Fruit fly (Drosophila melanogaster) whole organism, adult: ENCODE results near the gene TRAM.

Experiments
- CG11617 ChIP-seq: fragments of 200-800 bp; sonication (Bioruptor generic); optimal IDR thresholded peaks from 2 replicates; lab custom pipeline; 2017; ENCODE audit warnings: mild to moderate bottlenecking, missing biosample characterization, missing genetic modification reagents, missing genetic modification characterization
- CG12768 ChIP-seq: fragments of 200-800 bp; sonication (Bioruptor generic); optimal IDR thresholded peaks from 2 replicates; lab custom pipeline; 2017; ENCODE audit warnings: missing biosample characterization, missing genetic modification characterization, mild to moderate bottlenecking, moderate library complexity, missing genetic modification reagents
- CG14711 ChIP-seq: fragments of 200-800 bp; sonication (Bioruptor generic); optimal IDR thresholded peaks from 2 replicates; lab custom pipeline; 2018; ENCODE audit warnings: missing biosample characterization, mild to moderate bottlenecking, missing genetic modification characterization, moderate library complexity
- CG1620 ChIP-seq: fragments of 200-800 bp; sonication (Bioruptor generic); optimal IDR thresholded peaks from 2 replicates; lab custom pipeline; 2016; ENCODE audit warnings: missing biosample characterization, missing genetic modification characterization
- CG33017 ChIP-seq: fragments of 200-800 bp; sonication (Bioruptor generic); optimal IDR thresholded peaks from 2 replicates; lab custom pipeline; 2018; ENCODE audit warnings: missing biosample characterization, mild to moderate bottlenecking, missing genetic modification characterization, moderate library complexity
- CG5204 ChIP-seq: fragments of 200-800 bp; sonication (Bioruptor generic); optimal IDR thresholded peaks from 2 replicates; lab custom pipeline; 2016; ENCODE audit warnings: missing biosample characterization, missing genetic modification characterization
- CG7045 ChIP-seq: fragments of 200-800 bp; sonication (Bioruptor generic); optimal IDR thresholded peaks from 2 replicates; lab custom pipeline; 2017; ENCODE audit warnings: missing biosample characterization, mild to moderate bottlenecking, missing genetic modification characterization
- CG7101 ChIP-seq: fragments of 200-800 bp; sonication (Bioruptor generic); optimal IDR thresholded peaks from 2 replicates; lab custom pipeline; 2018; ENCODE audit warnings: missing biosample characterization, mild to moderate bottlenecking, missing genetic modification characterization, moderate library complexity
- Clk ChIP-seq: fragments of 200-800 bp; sonication (Bioruptor generic); optimal IDR thresholded peaks from 2 replicates; lab custom pipeline; 2017; ENCODE audit warnings: missing biosample characterization, missing genetic modification characterization
- Crg-1 ChIP-seq: fragments of 200-800 bp; sonication (Bioruptor generic); optimal IDR thresholded peaks from 2 replicates; lab custom pipeline; 2016; ENCODE audit warnings: missing biosample characterization, missing genetic modification characterization
- Hr96 ChIP-seq: fragments of 200-800 bp; sonication (Bioruptor generic); optimal IDR thresholded peaks from 2 replicates; lab custom pipeline; 2016; ENCODE audit warnings: missing biosample characterization, missing genetic modification characterization
- Mnt ChIP-seq: fragments of 200-800 bp; sonication (Bioruptor generic); optimal IDR thresholded peaks from 2 replicates; lab custom pipeline; 2016; ENCODE audit warnings: missing biosample characterization, mild to moderate bottlenecking, missing genetic modification characterization
- bab1 ChIP-seq: fragments of 200-800 bp; sonication (Bioruptor generic); optimal IDR thresholded peaks from 3 replicates; lab custom pipeline; 2019; ENCODE audit warnings: missing biosample characterization, mild to moderate bottlenecking, missing genetic modification characterization, moderate library complexity
- cic ChIP-seq: fragments of 200-800 bp; sonication (Bioruptor generic); optimal IDR thresholded peaks from 2 replicates; lab custom pipeline; 2017; ENCODE audit warnings: missing biosample characterization, mild to moderate bottlenecking, missing genetic modification characterization, moderate library complexity
- cnc ChIP-seq, 2 experiments: fragments of >200 bp; optimal IDR thresholded peaks; 2 replicates each; lab custom pipeline; 2017
- kay ChIP-seq: fragments of 200-800 bp; sonication (Bioruptor generic); peaks from one replicate; lab custom pipeline; 2016; ENCODE audit warnings: missing biosample characterization, missing genetic modification characterization, borderline replicate concordance
- ovo ChIP-seq: fragments of 200-800 bp; sonication (Bioruptor generic); optimal IDR thresholded peaks from 2 replicates; lab custom pipeline; 2016; ENCODE audit warnings: missing biosample characterization, missing genetic modification characterization
- pad ChIP-seq: fragments of 200-800 bp; sonication (Bioruptor generic); optimal IDR thresholded peaks from 3 replicates; lab custom pipeline; 2017; ENCODE audit warnings: missing biosample characterization, missing genetic modification characterization, mild to moderate bottlenecking, moderate library complexity, missing genetic modification reagents
- tj ChIP-seq: fragments of 200-800 bp; sonication (Bioruptor generic); optimal IDR thresholded peaks from 3 replicates; lab custom pipeline; 2017; ENCODE audit warnings: missing biosample characterization, mild to moderate bottlenecking, missing genetic modification characterization, moderate library complexity
- toe ChIP-seq: fragments of 200-800 bp; sonication (Bioruptor generic); optimal IDR thresholded peaks from 2 replicates; lab custom pipeline; 2016; ENCODE audit warnings: missing biosample characterization, missing genetic modification characterization

The TRAM gene

DNA sequence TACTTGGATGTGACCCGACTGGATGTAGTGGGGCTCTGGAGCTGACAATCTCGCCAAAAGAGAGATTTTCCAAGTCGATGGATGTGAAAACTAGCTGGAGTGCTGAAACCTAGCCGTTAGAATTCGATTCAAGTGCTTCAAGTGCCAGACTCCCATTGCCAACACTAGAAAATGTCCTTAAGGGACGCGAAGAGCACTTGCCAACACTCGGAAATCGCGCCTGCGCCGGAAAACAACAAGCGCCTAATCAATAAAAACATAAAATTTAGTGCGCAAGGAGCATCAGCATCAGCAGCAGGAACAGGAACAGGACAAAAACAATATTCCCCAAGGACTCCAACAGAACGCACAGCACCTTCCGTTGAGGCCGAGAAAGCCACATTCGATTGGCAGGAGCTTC lies 2.2 kb upstream of the TRAM start:
- TF ChIP-seq CG11617 (GFP tag; lab: Kevin White, UChicago) (no peak), CG7045 (GFP tag; lab: Kevin White, UChicago) (no peak), Mnt (GFP tag; lab: Kevin White, UChicago) (no peak), kay (no peak), CG5204 (GFP tag; lab: Kevin White, UChicago) (no peak), Clk (GFP tag; lab: Kevin White, UChicago) (no peak)

DNA sequence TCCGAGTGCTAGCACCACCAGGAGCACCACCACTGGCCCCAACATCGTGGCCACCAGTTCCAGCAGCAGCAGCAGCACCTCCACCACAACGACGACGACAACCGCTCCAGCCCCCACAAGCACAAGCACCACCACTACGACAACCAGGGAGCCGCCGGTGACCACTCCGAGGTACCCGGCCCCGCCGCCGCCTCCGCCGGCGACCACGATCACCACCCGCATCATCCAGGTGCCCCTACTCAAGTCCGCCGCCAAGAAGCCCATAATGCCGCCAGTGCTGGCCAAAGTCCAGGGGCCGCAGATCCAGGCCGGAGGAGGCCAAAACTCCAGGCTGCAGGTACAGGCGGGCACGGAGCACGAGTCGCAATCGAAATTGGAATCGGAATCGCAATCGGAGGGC lies 1.0 kb upstream of the TRAM start:
- TF ChIP-seq Mnt (GFP tag; lab: Kevin White, UChicago) (no peak), tj (GFP tag; lab: Kevin White, UChicago) (no peak), CG5204 (GFP tag; lab: Kevin White, UChicago) (no peak), CG14711 (no peak), CG1620 (GFP tag; lab: Kevin White, UChicago) (no peak), kay (no peak), CG33017 (tag; lab: Kevin White, UChicago) (no peak), cic (no peak), CG7101 (tag; lab: Kevin White, UChicago) (no peak), cnc (optimal IDR thresholded peaks at IDR 0.05; lab: Kevin White, UChicago) (no peak), toe (GFP tag; lab: Kevin White, UChicago) (no peak), Crg-1 (GFP tag; lab: Kevin White, UChicago) (no peak), Hr96 (GFP tag; lab: Kevin White, UChicago) (no peak), Clk (GFP tag; lab: Kevin White, UChicago) (no peak)

DNA sequence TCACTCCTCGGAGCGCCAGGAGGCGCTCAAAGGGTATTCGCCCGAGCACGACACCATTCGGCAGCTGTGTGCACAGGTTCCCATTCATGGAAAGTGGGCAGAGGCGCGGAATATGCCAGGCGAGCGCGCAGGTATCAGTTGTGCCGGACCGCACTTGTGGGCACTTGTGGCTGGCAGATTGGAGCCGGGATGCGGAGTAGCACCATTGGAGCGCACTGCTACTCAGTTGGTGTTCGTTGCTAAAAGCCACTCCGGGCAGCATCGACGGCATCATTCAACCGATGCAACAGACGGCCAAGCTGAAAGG lies 822 bp downstream of the TRAM start:
- TF ChIP-seq Hr96 (GFP tag; lab: Kevin White, UChicago) (no peak), kay (no peak), CG33017 (tag; lab: Kevin White, UChicago) (no peak), Clk (GFP tag; lab: Kevin White, UChicago) (no peak), CG5204 (GFP tag; lab: Kevin White, UChicago) (no peak), toe (GFP tag; lab: Kevin White, UChicago) (no peak), CG12768 (GFP tag; lab: Kevin White, UChicago) (no peak), CG14711 (no peak), CG1620 (GFP tag; lab: Kevin White, UChicago) (no peak), Mnt (GFP tag; lab: Kevin White, UChicago) (no peak), ovo (GFP tag; lab: Kevin White, UChicago) (no peak), CG7045 (GFP tag; lab: Kevin White, UChicago) (no peak), pad (GFP tag; lab: Kevin White, UChicago) (no peak), tj (GFP tag; lab: Kevin White, UChicago) (no peak)

DNA sequence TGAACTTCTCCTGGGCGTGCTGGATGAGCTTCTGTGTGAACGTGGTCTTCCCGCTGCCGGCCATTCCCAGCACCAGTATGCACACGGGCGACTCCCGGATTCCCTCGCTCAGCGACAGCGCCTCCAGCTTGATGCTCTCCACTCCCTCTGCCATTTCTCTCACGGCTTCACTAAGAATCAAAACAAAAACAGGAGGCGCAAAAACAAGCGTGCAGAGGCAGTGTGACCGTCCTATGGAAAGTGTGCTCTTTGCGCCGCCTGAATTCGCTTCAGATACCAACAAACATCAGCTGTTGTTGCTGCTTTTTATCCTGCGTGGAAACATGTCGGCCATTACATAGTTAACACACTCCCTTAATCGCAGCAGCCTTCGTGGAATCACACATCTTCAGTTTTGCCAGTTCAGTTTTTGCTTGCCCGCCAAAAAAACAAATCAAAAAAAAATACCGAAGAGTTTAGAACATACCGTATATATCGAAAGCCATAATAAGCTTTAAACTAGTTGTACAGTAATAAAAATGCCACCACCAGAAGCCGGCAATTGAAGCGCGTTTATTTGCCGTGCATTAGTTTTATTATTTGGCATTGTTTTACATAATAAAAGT lies 5.7 kb downstream of the TRAM start, which contains the start of the genes CG3704 and mus81:
TSS of gene CG3704 (minus strand) at position 226 of the 605 bp plus-strand sequence.
TSS of gene mus81 (plus strand) at position 496 of the 605 bp plus-strand sequence.
- TF ChIP-seq bab1 (GFP tag; lab: Kevin White, UChicago) (no peak), Hr96 (GFP tag; lab: Kevin White, UChicago) (no peak), CG11617 (GFP tag; lab: Kevin White, UChicago) (no peak), CG14711 (peak; percentile 5), ovo (GFP tag; lab: Kevin White, UChicago) (no peak), Mnt (GFP tag; lab: Kevin White, UChicago) (peak; percentile 68), Crg-1 (GFP tag; lab: Kevin White, UChicago) (no peak), tj (GFP tag; lab: Kevin White, UChicago) (peak; percentile 21), pad (GFP tag; lab: Kevin White, UChicago) (peak; percentile 15)

DNA sequence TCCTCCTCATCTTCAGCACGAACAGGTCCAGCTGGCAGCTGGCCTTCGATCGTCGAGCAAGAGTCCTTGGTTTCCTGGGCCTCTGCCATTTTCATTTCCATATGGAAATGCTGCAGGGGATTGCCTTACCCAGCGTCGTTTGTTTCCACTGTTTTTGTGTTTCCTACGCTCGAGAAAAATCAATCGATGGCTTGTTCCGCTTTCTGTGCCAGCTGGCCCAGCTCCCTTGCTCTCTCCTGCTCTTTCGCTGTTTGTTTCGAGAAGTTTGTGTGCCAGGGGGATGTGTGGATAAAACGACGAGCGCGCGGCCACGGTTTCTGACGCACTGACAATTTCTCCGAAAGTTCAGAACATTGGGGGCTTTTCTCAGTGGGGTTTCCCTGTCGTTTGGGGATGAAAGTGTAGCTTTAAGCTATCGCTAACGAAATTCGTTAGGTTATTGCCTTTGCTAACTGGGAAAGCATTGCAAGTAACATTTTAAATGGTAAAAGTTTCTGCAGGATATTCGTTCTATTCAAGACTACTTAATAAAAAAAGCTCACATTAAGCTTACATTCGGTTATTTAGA lies 10.5 kb downstream of the TRAM start, which contains the start of gene CG3703:
TSS of gene CG3703 (minus strand) at position 328 of the 568 bp plus-strand sequence.
- TF ChIP-seq cnc (optimal IDR thresholded peaks at IDR 0.05; lab: Kevin White, UChicago) (no peak), CG7101 (tag; lab: Kevin White, UChicago) (no peak), Clk (GFP tag; lab: Kevin White, UChicago) (no peak), cic (no peak), ovo (GFP tag; lab: Kevin White, UChicago) (no peak), CG11617 (GFP tag; lab: Kevin White, UChicago) (no peak), Crg-1 (GFP tag; lab: Kevin White, UChicago) (no peak), tj (GFP tag; lab: Kevin White, UChicago) (no peak), CG1620 (GFP tag; lab: Kevin White, UChicago) (no peak), CG14711 (no peak), bab1 (GFP tag; lab: Kevin White, UChicago) (no peak), toe (GFP tag; lab: Kevin White, UChicago) (no peak), CG5204 (GFP tag; lab: Kevin White, UChicago) (no peak), pad (GFP tag; lab: Kevin White, UChicago) (no peak), kay (no peak), Hr96 (GFP tag; lab: Kevin White, UChicago) (no peak), CG33017 (tag; lab: Kevin White, UChicago) (no peak), Mnt (GFP tag; lab: Kevin White, UChicago) (no peak), CG12768 (GFP tag; lab: Kevin White, UChicago) (no peak)

DNA sequence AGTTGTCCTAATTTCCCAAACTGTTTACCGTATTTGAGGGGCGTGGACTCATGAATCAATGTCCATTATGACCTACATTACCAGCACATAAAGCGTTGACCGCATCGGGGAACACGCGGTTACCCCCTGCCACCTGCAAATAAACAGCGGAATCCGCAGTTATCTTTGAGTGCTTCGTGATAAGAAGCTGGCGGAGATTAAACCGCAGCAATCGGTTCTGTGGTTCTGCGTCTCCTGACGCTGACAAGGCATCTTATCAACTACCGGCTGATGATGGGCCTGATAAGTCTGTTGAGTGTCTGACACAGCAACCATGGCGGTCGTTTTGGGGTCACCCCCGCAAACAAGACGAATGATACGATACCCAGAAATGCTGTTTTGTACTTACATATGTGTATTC lies 11.1 kb downstream of the TRAM start:
- no peak for TF ChIP-seq ovo (GFP tag; lab: Kevin White, UChicago)
- TF ChIP-seq kay, result no peak
- TF ChIP-seq CG11617 (GFP tag; lab: Kevin White, UChicago), result no peak
- TF ChIP-seq Hr96 (GFP tag; lab: Kevin White, UChicago), result no peak
- no peak for TF ChIP-seq bab1 (GFP tag; lab: Kevin White, UChicago)
- peak; percentile 38 for TF ChIP-seq Mnt (GFP tag; lab: Kevin White, UChicago)
- no peak for TF ChIP-seq CG14711
- no peak for TF ChIP-seq CG7101 (tag; lab: Kevin White, UChicago)
- TF ChIP-seq Clk (GFP tag; lab: Kevin White, UChicago), result no peak
- TF ChIP-seq Crg-1 (GFP tag; lab: Kevin White, UChicago), result no peak
- no peak for TF ChIP-seq CG5204 (GFP tag; lab: Kevin White, UChicago)
- TF ChIP-seq CG1620 (GFP tag; lab: Kevin White, UChicago), result no peak
- no peak for TF ChIP-seq CG7045 (GFP tag; lab: Kevin White, UChicago)
- no peak for TF ChIP-seq pad (GFP tag; lab: Kevin White, UChicago)
- TF ChIP-seq cnc (optimal IDR thresholded peaks at IDR 0.05; lab: Kevin White, UChicago), result no peak
- TF ChIP-seq toe (GFP tag; lab: Kevin White, UChicago), result no peak
- peak; percentile 30 for TF ChIP-seq tj (GFP tag; lab: Kevin White, UChicago)
- TF ChIP-seq cic, result peak; percentile 49
- TF ChIP-seq CG12768 (GFP tag; lab: Kevin White, UChicago), result peak; percentile 35
- TF ChIP-seq CG33017 (tag; lab: Kevin White, UChicago), result no peak
